Fruit fly (Drosophila melanogaster) whole organism, embryonic: Measurements from ENCODE around the gene Surf1.

Experiments used
- ATbp ChIP-seq: fragments of 200-800 bp; sonication (Bioruptor generic); optimal IDR thresholded peaks from 2 replicates; lab custom pipeline; 2017; ENCODE audit warnings: missing biosample characterization, mild to moderate bottlenecking, missing genetic modification characterization, missing genetic modification reagents
- CG10209 ChIP-seq: fragments of 200-800 bp; sonication (Bioruptor generic); optimal IDR thresholded peaks from 3 replicates; lab custom pipeline; 2017; ENCODE audit warnings: missing biosample characterization, mild to moderate bottlenecking, missing genetic modification characterization, missing genetic modification reagents
- CG10565 ChIP-seq: fragments of 200-800 bp; sonication (Bioruptor generic); optimal IDR thresholded peaks from 3 replicates; lab custom pipeline; 2016; ENCODE audit warnings: missing biosample characterization, mild to moderate bottlenecking, missing genetic modification characterization
- CG12236 ChIP-seq: fragments of 200-800 bp; sonication (Bioruptor generic); optimal IDR thresholded peaks from 2 replicates; lab custom pipeline; 2016; ENCODE audit warnings: missing biosample characterization, missing genetic modification characterization
- CG1233 ChIP-seq: fragments of 200-800 bp; sonication (Bioruptor generic); optimal IDR thresholded peaks from 4 replicates; lab custom pipeline; 2018; ENCODE audit warnings: missing biosample characterization, mild to moderate bottlenecking, missing genetic modification characterization
- CG12391 ChIP-seq: fragments of 200-800 bp; sonication (Bioruptor generic); optimal IDR thresholded peaks from 3 replicates; lab custom pipeline; 2018; ENCODE audit warnings: missing biosample characterization, mild to moderate bottlenecking, missing genetic modification characterization, moderate library complexity
- CG12659 ChIP-seq: fragments of 200-800 bp; sonication (Bioruptor generic); optimal IDR thresholded peaks from 3 replicates; lab custom pipeline; 2017; ENCODE audit warnings: mild to moderate bottlenecking, missing biosample characterization, missing genetic modification reagents, missing genetic modification characterization
- CG12744 ChIP-seq: fragments of 200-800 bp; sonication (Bioruptor generic); optimal IDR thresholded peaks from 2 replicates; lab custom pipeline; 2016; ENCODE audit warnings: missing biosample characterization, missing genetic modification characterization
- CG12769 ChIP-seq: fragments of 200-800 bp; sonication (Bioruptor generic); optimal IDR thresholded peaks from 2 replicates; lab custom pipeline; 2019; ENCODE audit warnings: missing biosample characterization, mild to moderate bottlenecking, missing genetic modification characterization, moderate library complexity
- CG13287 ChIP-seq: fragments of 200-800 bp; sonication (Bioruptor generic); IDR thresholded peaks from 2 replicates; pipeline ENCODE4 v1.3.6; 2022; ENCODE audit warnings: missing biosample characterization, missing genetic modification characterization; ENCODE audit not compliant: partially characterized antibody
- CG13894 ChIP-seq: fragments of 200-800 bp; sonication (Bioruptor generic); optimal IDR thresholded peaks from 3 replicates; lab custom pipeline; 2018; ENCODE audit warnings: missing biosample characterization, mild to moderate bottlenecking, missing genetic modification characterization, moderate library complexity
- CG14965 ChIP-seq: fragments of 200-800 bp; sonication (Bioruptor generic); optimal IDR thresholded peaks from 2 replicates; lab custom pipeline; 2016; ENCODE audit warnings: missing biosample characterization, missing genetic modification characterization, borderline replicate concordance
- CG30020 ChIP-seq: fragments of 200-800 bp; optimal IDR thresholded peaks from 2 replicates; lab custom pipeline; 2019; ENCODE audit warnings: missing biosample characterization, mild to moderate bottlenecking, missing genetic modification characterization, moderate library complexity
- CG31441 ChIP-seq: fragments of 200-800 bp; sonication (Bioruptor generic); IDR thresholded peaks from 2 replicates; pipeline ENCODE4 v1.3.6; 2022; ENCODE audit warnings: missing biosample characterization, missing genetic modification characterization
- CG7786 ChIP-seq: fragments of 200-800 bp; sonication (Bioruptor generic); optimal IDR thresholded peaks from 2 replicates; lab custom pipeline; 2016; ENCODE audit warnings: missing biosample characterization, missing genetic modification characterization
- CG7987 ChIP-seq: fragments of 200-800 bp; sonication (Bioruptor generic); optimal IDR thresholded peaks from 2 replicates; lab custom pipeline; 2018; ENCODE audit warnings: missing biosample characterization, mild to moderate bottlenecking, missing genetic modification characterization, moderate library complexity
- CG8359 ChIP-seq: fragments of 200-800 bp; sonication (Bioruptor generic); optimal IDR thresholded peaks from 2 replicates; lab custom pipeline; 2017; ENCODE audit warnings: missing biosample characterization, mild to moderate bottlenecking, missing genetic modification characterization, borderline replicate concordance
- CG9932 ChIP-seq: fragments of 200-800 bp; sonication (Bioruptor generic); IDR thresholded peaks from 2 replicates; pipeline ENCODE4 v1.3.6; 2022; ENCODE audit warnings: missing biosample characterization, missing genetic modification characterization
- CrebB ChIP-seq: fragments of 200-800 bp; sonication (Bioruptor generic); optimal IDR thresholded peaks from 3 replicates; lab custom pipeline; 2018; ENCODE audit warnings: missing biosample characterization, mild to moderate bottlenecking, missing genetic modification characterization
- D ChIP-seq, 2 experiments: fragments of 200-800 bp in 1 of 2; fragments of >200 bp in 1 of 2; sonication (Bioruptor generic) in 1 of 2; optimal IDR thresholded peaks; 2 replicates in 1 of 2; 3 replicates in 1 of 2; lab custom pipeline; 2017; ENCODE audit warnings: mild to moderate bottlenecking in 1 of 2, missing biosample characterization in 1 of 2, missing genetic modification characterization in 1 of 2, missing genetic modification reagents in 1 of 2
- Dip3 ChIP-seq: fragments of 200-800 bp; sonication (Bioruptor generic); optimal IDR thresholded peaks from 3 replicates; lab custom pipeline; 2016; ENCODE audit warnings: missing biosample characterization, missing genetic modification characterization
- Dll ChIP-seq: fragments of 200-800 bp; sonication (Bioruptor generic); IDR thresholded peaks from 4 replicates; pipeline ENCODE4 v1.3.6; 2022; ENCODE audit warnings: missing biosample characterization, missing genetic modification characterization; ENCODE audit not compliant: partially characterized antibody
- ERR ChIP-seq: fragments of 200-800 bp; sonication (Bioruptor generic); optimal IDR thresholded peaks from 2 replicates; lab custom pipeline; 2016; ENCODE audit warnings: missing biosample characterization, missing genetic modification characterization
- Ets97D ChIP-seq: fragments of 200-800 bp; sonication (Bioruptor generic); optimal IDR thresholded peaks from 3 replicates; lab custom pipeline; 2016; ENCODE audit warnings: missing biosample characterization, missing genetic modification characterization
- GATAe ChIP-seq: fragments of 200-800 bp; sonication (Bioruptor generic); conservative IDR thresholded peaks from 2 replicates; pipeline ENCODE4 v1.3.6; 2022; ENCODE audit warnings: missing biosample characterization, missing genetic modification characterization
- HLHmδ ChIP-seq: fragments of 200-800 bp; sonication (Bioruptor generic); optimal IDR thresholded peaks from 2 replicates; lab custom pipeline; 2018; ENCODE audit warnings: missing biosample characterization, mild to moderate bottlenecking, missing genetic modification characterization, moderate library complexity
- Hand ChIP-seq: fragments of 200-800 bp; sonication (Bioruptor generic); optimal IDR thresholded peaks from 2 replicates; lab custom pipeline; 2017; ENCODE audit warnings: mild to moderate bottlenecking, missing biosample characterization, missing genetic modification reagents, missing genetic modification characterization
- Oaz ChIP-seq: fragments of 200-800 bp; sonication (Bioruptor generic); IDR thresholded peaks from 2 replicates; pipeline ENCODE4 v1.3.6; 2022; ENCODE audit warnings: missing biosample characterization, missing genetic modification characterization
- Opbp ChIP-seq: fragments of 200-800 bp; sonication (Bioruptor generic); IDR thresholded peaks from 3 replicates; pipeline ENCODE4 v1.3.6; 2022; ENCODE audit warnings: missing biosample characterization, missing genetic modification characterization; ENCODE audit not compliant: partially characterized antibody
- Ptx1 ChIP-seq: fragments of 200-800 bp; sonication (Bioruptor generic); IDR thresholded peaks from 2 replicates; pipeline ENCODE4 v1.3.6; 2022; ENCODE audit warnings: missing biosample characterization, missing genetic modification characterization
- Sry-β ChIP-seq: fragments of 200-800 bp; sonication (Bioruptor generic); optimal IDR thresholded peaks from 2 replicates; lab custom pipeline; 2018; ENCODE audit warnings: missing biosample characterization, mild to moderate bottlenecking, missing genetic modification characterization, moderate library complexity
- Taf1 ChIP-seq: fragments of 200-800 bp; sonication (Bioruptor generic); IDR thresholded peaks from 2 replicates; pipeline ENCODE4 v1.3.6; 2022; ENCODE audit warnings: missing biosample characterization, missing genetic modification characterization
- ap ChIP-seq: fragments of 200-800 bp; sonication (Bioruptor generic); IDR thresholded peaks from 2 replicates; pipeline ENCODE4 v1.3.6; 2022; ENCODE audit warnings: missing biosample characterization, missing genetic modification characterization
- ato ChIP-seq: fragments of 200-800 bp; sonication (Bioruptor generic); IDR thresholded peaks from 2 replicates; pipeline ENCODE4 v1.3.6; 2022; ENCODE audit warnings: missing biosample characterization, missing genetic modification characterization; ENCODE audit not compliant: partially characterized antibody
- dmrt99B ChIP-seq: fragments of 200-800 bp; sonication (Bioruptor generic); optimal IDR thresholded peaks from 2 replicates; lab custom pipeline; 2018; ENCODE audit warnings: missing biosample characterization, mild to moderate bottlenecking, missing genetic modification characterization, moderate library complexity
- dpn ChIP-seq, 2 experiments: fragments of 200-800 bp; sonication (Bioruptor generic); optimal IDR thresholded peaks; 3 replicates each; lab custom pipeline; 2016; ENCODE audit warnings: missing biosample characterization in 2 of 2, missing genetic modification characterization in 2 of 2
- ftz-f1 ChIP-seq: fragments of 200-800 bp; sonication (Bioruptor generic); optimal IDR thresholded peaks from 2 replicates; lab custom pipeline; 2016; ENCODE audit warnings: missing biosample characterization, missing genetic modification characterization
- hth ChIP-seq: fragments of >200 bp; optimal IDR thresholded peaks from 2 replicates; lab custom pipeline; 2017; ENCODE audit warnings: inconsistent platforms
- inv ChIP-seq: fragments of 200-800 bp; sonication (Bioruptor generic); IDR thresholded peaks from 2 replicates; pipeline ENCODE4 v1.3.6; 2022; ENCODE audit warnings: missing biosample characterization, missing genetic modification characterization; ENCODE audit not compliant: partially characterized antibody
- maf-S ChIP-seq: fragments of 200-800 bp; sonication (Bioruptor generic); optimal IDR thresholded peaks from 2 replicates; lab custom pipeline; 2016; ENCODE audit warnings: missing biosample characterization, missing genetic modification characterization
- nau ChIP-seq: fragments of 200-800 bp; sonication (Bioruptor generic); optimal IDR thresholded peaks from 3 replicates; lab custom pipeline; 2017; ENCODE audit warnings: missing biosample characterization, mild to moderate bottlenecking, missing genetic modification characterization, missing genetic modification reagents
- onecut ChIP-seq: fragments of 200-800 bp; sonication (Bioruptor generic); IDR thresholded peaks from 2 replicates; pipeline ENCODE4 v1.3.6; 2022; ENCODE audit warnings: missing biosample characterization, missing genetic modification characterization
- phol ChIP-seq: fragments of 200-800 bp; sonication (Bioruptor generic); optimal IDR thresholded peaks from 3 replicates; lab custom pipeline; 2018; ENCODE audit warnings: missing biosample characterization, mild to moderate bottlenecking, missing genetic modification characterization, moderate library complexity
- psq ChIP-seq: fragments of 200-800 bp; sonication (Bioruptor generic); optimal IDR thresholded peaks from 2 replicates; lab custom pipeline; 2017; ENCODE audit warnings: missing biosample characterization, missing genetic modification characterization
- ro ChIP-seq: fragments of 200-800 bp; sonication (Bioruptor generic); IDR thresholded peaks from 2 replicates; pipeline ENCODE4 v1.3.6; 2022; ENCODE audit warnings: missing biosample characterization, missing genetic modification characterization
- schlank ChIP-seq: fragments of 200-800 bp; sonication (Bioruptor generic); optimal IDR thresholded peaks from 2 replicates; lab custom pipeline; 2018; ENCODE audit warnings: missing biosample characterization, mild to moderate bottlenecking, missing genetic modification characterization
- sima ChIP-seq: fragments of 200-800 bp; sonication (Bioruptor generic); optimal IDR thresholded peaks from 2 replicates; lab custom pipeline; 2016; ENCODE audit warnings: missing biosample characterization, missing genetic modification characterization
- toy ChIP-seq: fragments of 200-800 bp; sonication (Bioruptor generic); IDR thresholded peaks from 2 replicates; pipeline ENCODE4 v1.3.6; 2022; ENCODE audit warnings: missing biosample characterization, missing genetic modification characterization

The Surf1 gene

DNA sequence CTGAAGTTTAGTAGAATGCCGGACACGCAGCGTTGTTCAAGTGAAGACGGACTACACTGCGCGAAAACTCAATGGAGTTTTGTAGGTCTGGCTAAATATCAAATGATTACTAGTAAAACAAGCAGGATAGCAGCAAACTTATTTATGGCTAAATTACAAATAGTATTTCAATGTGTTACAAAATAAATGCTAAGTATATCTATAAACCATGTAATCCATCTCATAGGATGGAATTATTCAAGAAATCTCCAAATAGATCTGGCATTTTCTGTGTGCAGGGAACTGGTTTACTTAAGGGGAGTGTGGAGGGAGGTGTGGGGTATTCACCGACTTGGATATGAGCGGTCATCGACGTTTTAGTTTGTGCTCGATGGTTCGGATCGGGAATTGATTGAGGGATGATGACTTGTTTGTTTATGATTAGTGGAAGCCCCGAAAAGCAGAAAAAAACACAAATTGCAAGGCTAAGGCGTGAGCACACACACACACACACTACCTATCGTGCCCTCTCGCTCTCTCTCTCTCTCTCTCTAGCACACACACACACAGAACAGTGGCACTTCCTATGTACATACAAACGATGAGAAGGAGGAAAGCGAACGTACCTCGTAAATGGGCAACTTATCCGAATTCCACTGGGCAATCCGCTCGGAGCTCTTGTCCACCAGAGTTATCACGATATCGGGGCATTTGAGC is 5.8 kb downstream of the Surf1 start (continued):
- TF ChIP-seq CG12744 (GFP tag; lab: Kevin White, UChicago) (peak; percentile 41), CG10209 (peak; percentile 87), maf-S (GFP tag; lab: Kevin White, UChicago) (peak; percentile 60), HLHmδ (GFP tag; lab: Kevin White, UChicago) (no peak), ap (GFP tag; lab: Robert Waterston, UW) (peak; percentile 65), CG12769 (peak; percentile 88), Opbp (GFP tag; lab: Robert Waterston, UW) (no peak), ERR (GFP tag; lab: Kevin White, UChicago) (peak; percentile 73), CG13287 (no peak), nau (GFP tag; lab: Kevin White, UChicago) (peak; percentile 44), GATAe (GFP tag; lab: Robert Waterston, UW) (no peak), CG12391 (tag; lab: Kevin White, UChicago) (peak; percentile 90), ato (no peak), Sry-β (GFP tag; lab: Kevin White, UChicago) (peak; percentile 34), schlank (tag; lab: Kevin White, UChicago) (peak; percentile 27), toy (GFP tag; lab: Robert Waterston, UW) (no peak), CG10565 (GFP tag; lab: Kevin White, UChicago) (no peak), Dll (GFP tag; lab: Robert Waterston, UW) (no peak), ftz-f1 (GFP tag; lab: Kevin White, UChicago) (no peak), CG7786 (GFP tag; lab: Kevin White, UChicago) (peak; percentile 78), dpn (GFP tag; optimal IDR thresholded peaks at IDR 0.05; lab: Kevin White, UChicago) (peak; percentile 82 to 83), CrebB (peak; percentile 56), CG14965 (GFP tag; lab: Kevin White, UChicago) (no peak), Dip3 (GFP tag; lab: Kevin White, UChicago) (peak; percentile 80), CG12659 (GFP tag; lab: Kevin White, UChicago) (peak; percentile 76), Oaz (peak; percentile 47; the same call in 1 of the 2 replicates), dmrt99B (tag; lab: Kevin White, UChicago) (peak; percentile 91), CG8359 (GFP tag; lab: Kevin White, UChicago) (peak; percentile 45), Taf1 (GFP tag; lab: Robert Waterston, UW) (peak; percentile 40; the same call in 1 of the 2 replicates), ATbp (GFP tag; lab: Kevin White, UChicago) (peak; percentile 76), D (optimal IDR thresholded peaks at IDR 0.05; lab: Kevin White, UChicago) (no peak), D (GFP tag; optimal IDR thresholded peaks at IDR 0.05; lab: Kevin White, UChicago) (peak; percentile 81), Ets97D (GFP tag; lab: Kevin White, UChicago) (peak; percentile 32), Hand (peak; percentile 27), CG31441 (GFP tag; lab: Robert Waterston, UW) (peak; percentile 81), psq (no peak), CG13894 (tag; lab: Kevin White, UChicago) (peak; percentile 8), CG9932 (GFP tag; lab: Robert Waterston, UW) (peak; percentile 63), CG30020 (tag; lab: Kevin White, UChicago) (peak; percentile 44), sima (GFP tag; lab: Kevin White, UChicago) (peak; percentile 27), CG1233 (GFP tag; lab: Kevin White, UChicago) (peak; percentile 72), onecut (GFP tag; lab: Robert Waterston, UW) (peak; percentile 53), Ptx1 (GFP tag; lab: Robert Waterston, UW) (peak; percentile 79), phol (tag; lab: Kevin White, UChicago) (peak; percentile 86), CG7987 (GFP tag; lab: Kevin White, UChicago) (peak; percentile 14), inv (GFP tag; lab: Robert Waterston, UW) (no peak), CG12236 (GFP tag; lab: Kevin White, UChicago) (peak; percentile 82), hth (lab: Kevin White, UChicago) (no peak), ro (GFP tag; lab: Robert Waterston, UW) (no peak)
